Fruit fly (Drosophila melanogaster) whole organism, embryonic: ENCODE results near the gene Tsr1.

Source experiments
- BEAF-32 ChIP-seq: fragments of 200-800 bp; sonication (Bioruptor generic); optimal IDR thresholded peaks from 3 replicates; lab custom pipeline; 2017; ENCODE audit warnings: missing biosample characterization, missing genetic modification characterization, mild to moderate bottlenecking, moderate library complexity, missing genetic modification reagents
- Bdp1 ChIP-seq: fragments of 200-800 bp; sonication (Bioruptor generic); optimal IDR thresholded peaks from 3 replicates; lab custom pipeline; 2016; ENCODE audit warnings: missing biosample characterization, missing genetic modification characterization
- CG10321 ChIP-seq: fragments of 200-800 bp; sonication (Bioruptor generic); IDR thresholded peaks from 2 replicates; pipeline ENCODE4 v1.3.6; 2022; ENCODE audit warnings: missing biosample characterization, missing genetic modification characterization
- CG11093 ChIP-seq: fragments of 200-800 bp; sonication (Bioruptor generic); IDR thresholded peaks from 3 replicates; pipeline ENCODE4 v1.3.6; 2022; ENCODE audit warnings: missing biosample characterization, missing genetic modification characterization
- CG11247 ChIP-seq: fragments of 200-800 bp; sonication (Bioruptor generic); IDR thresholded peaks from 2 replicates; pipeline ENCODE4 v1.3.6; 2022; ENCODE audit warnings: missing biosample characterization, missing genetic modification characterization
- CG13123 ChIP-seq: fragments of 200-800 bp; sonication (Bioruptor generic); optimal IDR thresholded peaks from 2 replicates; lab custom pipeline; 2016; ENCODE audit warnings: missing biosample characterization, missing genetic modification characterization
- CG13287 ChIP-seq: fragments of 200-800 bp; sonication (Bioruptor generic); IDR thresholded peaks from 2 replicates; pipeline ENCODE4 v1.3.6; 2022; ENCODE audit warnings: missing biosample characterization, missing genetic modification characterization; ENCODE audit not compliant: partially characterized antibody
- CG14667 ChIP-seq: fragments of 200-800 bp; sonication (Bioruptor generic); IDR thresholded peaks from 2 replicates; pipeline ENCODE4 v1.3.6; 2022; ENCODE audit warnings: missing biosample characterization, missing genetic modification characterization
- CG30403 ChIP-seq: fragments of 200-800 bp; sonication (Bioruptor generic); optimal IDR thresholded peaks from 3 replicates; lab custom pipeline; 2016; ENCODE audit warnings: missing biosample characterization, missing genetic modification characterization
- CG3838 ChIP-seq: fragments of 200-800 bp; sonication (Bioruptor generic); optimal IDR thresholded peaks from 3 replicates; lab custom pipeline; 2016; ENCODE audit warnings: missing biosample characterization, missing genetic modification characterization
- CG6175 ChIP-seq: fragments of 200-800 bp; sonication (Bioruptor generic); IDR thresholded peaks from 3 replicates; pipeline ENCODE4 v1.3.6; 2022; ENCODE audit warnings: missing biosample characterization, missing genetic modification characterization
- CG6254 ChIP-seq: fragments of 200-800 bp; sonication (Bioruptor generic); optimal IDR thresholded peaks from 3 replicates; lab custom pipeline; 2017; ENCODE audit warnings: mild to moderate bottlenecking, missing biosample characterization, missing genetic modification reagents, missing genetic modification characterization
- CG6689 ChIP-seq: fragments of 200-800 bp; sonication (Bioruptor generic); IDR thresholded peaks from 2 replicates; pipeline ENCODE4 v1.3.6; 2022; ENCODE audit warnings: missing biosample characterization, missing genetic modification characterization
- CG6813 ChIP-seq: fragments of 200-800 bp; sonication (Bioruptor generic); optimal IDR thresholded peaks from 2 replicates; lab custom pipeline; 2017; ENCODE audit warnings: missing biosample characterization, missing genetic modification characterization, mild to moderate bottlenecking, moderate library complexity, missing genetic modification reagents
- CG7271 ChIP-seq: fragments of 200-800 bp; sonication (Bioruptor generic); optimal IDR thresholded peaks from 2 replicates; lab custom pipeline; 2018; ENCODE audit warnings: missing biosample characterization, mild to moderate bottlenecking, missing genetic modification characterization, moderate library complexity
- CG7745 ChIP-seq: fragments of 200-800 bp; sonication (Bioruptor generic); optimal IDR thresholded peaks from 2 replicates; lab custom pipeline; 2018; ENCODE audit warnings: missing biosample characterization, mild to moderate bottlenecking, missing genetic modification characterization, moderate library complexity
- CG8478 ChIP-seq: fragments of >200 bp; optimal IDR thresholded peaks from 2 replicates; lab custom pipeline; 2018
- CG9727 ChIP-seq: fragments of 200-800 bp; sonication (Bioruptor generic); optimal IDR thresholded peaks from 3 replicates; lab custom pipeline; 2017; ENCODE audit warnings: missing biosample characterization, mild to moderate bottlenecking, missing genetic modification characterization
- CTCF ChIP-seq: fragments of 200-800 bp; sonication (Bioruptor generic); optimal IDR thresholded peaks from 2 replicates; lab custom pipeline; 2017; ENCODE audit warnings: missing biosample characterization, mild to moderate bottlenecking, missing genetic modification characterization, moderate library complexity
- Doc3 ChIP-seq: fragments of 200-800 bp; sonication (Bioruptor generic); IDR thresholded peaks from 3 replicates; pipeline ENCODE4 v1.3.6; 2022; ENCODE audit warnings: missing biosample characterization, missing genetic modification characterization; ENCODE audit not compliant: partially characterized antibody
- E2f2 ChIP-seq: fragments of 200-800 bp; sonication (Bioruptor generic); IDR thresholded peaks from 2 replicates; pipeline ENCODE4 v1.3.6; 2022; ENCODE audit warnings: missing biosample characterization, missing genetic modification characterization
- HHEX ChIP-seq: fragments of 200-800 bp; sonication (Bioruptor generic); optimal IDR thresholded peaks from 3 replicates; lab custom pipeline; 2017; ENCODE audit warnings: missing biosample characterization, mild to moderate bottlenecking, missing genetic modification characterization, missing genetic modification reagents
- Hmr ChIP-seq: fragments of 200-800 bp; sonication (Bioruptor generic); optimal IDR thresholded peaks from 3 replicates; lab custom pipeline; 2017; ENCODE audit warnings: mild to moderate bottlenecking, missing biosample characterization, missing genetic modification reagents, missing genetic modification characterization
- Hmx ChIP-seq: fragments of 200-800 bp; sonication (Bioruptor generic); optimal IDR thresholded peaks from 2 replicates; lab custom pipeline; 2016; ENCODE audit warnings: missing biosample characterization, missing genetic modification characterization
- Jarid2 ChIP-seq: fragments of 200-800 bp; sonication (Bioruptor generic); optimal IDR thresholded peaks from 3 replicates; lab custom pipeline; 2017; ENCODE audit warnings: mild to moderate bottlenecking, missing biosample characterization, missing genetic modification reagents, missing genetic modification characterization
- Mes4 ChIP-seq: fragments of 200-800 bp; sonication (Bioruptor generic); optimal IDR thresholded peaks from 2 replicates; lab custom pipeline; 2016; ENCODE audit warnings: missing biosample characterization, missing genetic modification characterization
- NC2β ChIP-seq: fragments of 200-800 bp; sonication (Bioruptor generic); optimal IDR thresholded peaks from 2 replicates; lab custom pipeline; 2016; ENCODE audit warnings: missing biosample characterization, missing genetic modification characterization
- Ravus ChIP-seq: fragments of 200-800 bp; sonication (Bioruptor generic); IDR thresholded peaks from 2 replicates; pipeline ENCODE4 v1.3.6; 2022; ENCODE audit warnings: missing biosample characterization, missing genetic modification characterization
- YL-1 ChIP-seq: fragments of 200-800 bp; sonication (Bioruptor generic); optimal IDR thresholded peaks from 3 replicates; lab custom pipeline; 2017; ENCODE audit warnings: missing biosample characterization, mild to moderate bottlenecking, missing genetic modification characterization
- aop ChIP-seq: fragments of 200-800 bp; sonication (Bioruptor generic); IDR thresholded peaks from 2 replicates; pipeline ENCODE4 v1.3.6; 2022; ENCODE audit warnings: missing biosample characterization, missing genetic modification characterization
- bigmax ChIP-seq: fragments of 200-800 bp; sonication (Bioruptor generic); optimal IDR thresholded peaks from 2 replicates; lab custom pipeline; 2018; ENCODE audit warnings: missing biosample characterization, mild to moderate bottlenecking, missing genetic modification characterization
- chif ChIP-seq, 2 experiments: fragments of 200-800 bp; sonication (Bioruptor generic); optimal IDR thresholded peaks; 3 replicates each; lab custom pipeline; 2016; ENCODE audit warnings: missing biosample characterization in 2 of 2, missing genetic modification characterization in 2 of 2
- chinmo ChIP-seq: fragments of 200-800 bp; sonication (Bioruptor generic); IDR thresholded peaks from 4 replicates; pipeline ENCODE4 v1.3.6; 2022; ENCODE audit warnings: missing biosample characterization, missing genetic modification characterization; ENCODE audit not compliant: partially characterized antibody
- ci ChIP-seq: fragments of 200-800 bp; sonication (Bioruptor generic); IDR thresholded peaks from 3 replicates; pipeline ENCODE4 v1.3.6; 2022; ENCODE audit warnings: missing biosample characterization, missing genetic modification characterization
- ems ChIP-seq: fragments of 200-800 bp; sonication (Bioruptor generic); optimal IDR thresholded peaks from 3 replicates; lab custom pipeline; 2016; ENCODE audit warnings: missing biosample characterization, missing genetic modification characterization
- en ChIP-seq: fragments of 200-800 bp; sonication (Bioruptor generic); optimal IDR thresholded peaks from 2 replicates; lab custom pipeline; 2016; ENCODE audit warnings: missing biosample characterization, missing genetic modification characterization
- exex ChIP-seq: fragments of 200-800 bp; sonication (Bioruptor generic); optimal IDR thresholded peaks from 4 replicates; lab custom pipeline; 2018; ENCODE audit warnings: missing biosample characterization, mild to moderate bottlenecking, missing genetic modification characterization, moderate library complexity
- fd64A ChIP-seq: fragments of 200-800 bp; sonication (Bioruptor generic); optimal IDR thresholded peaks from 3 replicates; lab custom pipeline; 2018; ENCODE audit warnings: missing biosample characterization, mild to moderate bottlenecking, missing genetic modification characterization
- gsb-n ChIP-seq: fragments of 200-800 bp; sonication (Bioruptor generic); optimal IDR thresholded peaks from 3 replicates; lab custom pipeline; 2018; ENCODE audit warnings: missing biosample characterization, mild to moderate bottlenecking, missing genetic modification characterization
- hbn ChIP-seq: fragments of 200-800 bp; sonication (Bioruptor generic); IDR thresholded peaks from 2 replicates; pipeline ENCODE4 v1.3.6; 2022; ENCODE audit warnings: missing biosample characterization, missing genetic modification characterization; ENCODE audit not compliant: partially characterized antibody
- ken ChIP-seq: fragments of 200-800 bp; sonication (Bioruptor generic); IDR thresholded peaks from 3 replicates; pipeline ENCODE4 v1.3.6; 2022; ENCODE audit warnings: missing biosample characterization, missing genetic modification characterization
- lmd ChIP-seq: fragments of 200-800 bp; sonication (Bioruptor generic); IDR thresholded peaks from 2 replicates; pipeline ENCODE4 v1.3.6; 2022; ENCODE audit warnings: missing biosample characterization, missing genetic modification characterization
- nerfin-2 ChIP-seq: fragments of 200-800 bp; sonication (Bioruptor generic); IDR thresholded peaks from 2 replicates; pipeline ENCODE4 v1.3.6; 2022; ENCODE audit warnings: missing biosample characterization, missing genetic modification characterization; ENCODE audit not compliant: partially characterized antibody
- otp ChIP-seq: fragments of 200-800 bp; sonication (Bioruptor generic); IDR thresholded peaks from 3 replicates; pipeline ENCODE4, ENCODE4 v1.3.6; 2022; ENCODE audit warnings: missing biosample characterization, missing genetic modification characterization
- pnt ChIP-seq: fragments of 200-800 bp; sonication (Bioruptor generic); optimal IDR thresholded peaks from 3 replicates; lab custom pipeline; 2016; ENCODE audit warnings: missing biosample characterization, missing genetic modification characterization
- salm ChIP-seq: fragments of 200-800 bp; sonication (Bioruptor generic); optimal IDR thresholded peaks from 2 replicates; lab custom pipeline; 2018; ENCODE audit warnings: missing biosample characterization, mild to moderate bottlenecking, missing genetic modification characterization
- sim ChIP-seq: fragments of 200-800 bp; sonication (Bioruptor generic); IDR thresholded peaks from 2 replicates; pipeline ENCODE4 v1.3.6; 2022; ENCODE audit warnings: missing biosample characterization, missing genetic modification characterization
- sisA ChIP-seq: fragments of 200-800 bp; sonication (Bioruptor generic); IDR thresholded peaks from 2 replicates; pipeline ENCODE4 v1.3.6; 2022; ENCODE audit warnings: missing biosample characterization, missing genetic modification characterization
- sqz ChIP-seq: fragments of 200-800 bp; sonication (Bioruptor generic); optimal IDR thresholded peaks from 3 replicates; lab custom pipeline; 2018; ENCODE audit warnings: missing biosample characterization, mild to moderate bottlenecking, missing genetic modification characterization
- wdn ChIP-seq: fragments of 200-800 bp; sonication (Bioruptor generic); IDR thresholded peaks from 2 replicates; pipeline ENCODE4 v1.3.6; 2022; ENCODE audit warnings: missing biosample characterization, missing genetic modification characterization
- wek ChIP-seq: fragments of 200-800 bp; sonication (Bioruptor generic); optimal IDR thresholded peaks from 3 replicates; lab custom pipeline; 2018; ENCODE audit warnings: missing biosample characterization, mild to moderate bottlenecking, missing genetic modification characterization, moderate library complexity
- yki ChIP-seq: fragments of >200 bp; optimal IDR thresholded peaks from 3 replicates; lab custom pipeline; 2018

Gene Tsr1

DNA sequence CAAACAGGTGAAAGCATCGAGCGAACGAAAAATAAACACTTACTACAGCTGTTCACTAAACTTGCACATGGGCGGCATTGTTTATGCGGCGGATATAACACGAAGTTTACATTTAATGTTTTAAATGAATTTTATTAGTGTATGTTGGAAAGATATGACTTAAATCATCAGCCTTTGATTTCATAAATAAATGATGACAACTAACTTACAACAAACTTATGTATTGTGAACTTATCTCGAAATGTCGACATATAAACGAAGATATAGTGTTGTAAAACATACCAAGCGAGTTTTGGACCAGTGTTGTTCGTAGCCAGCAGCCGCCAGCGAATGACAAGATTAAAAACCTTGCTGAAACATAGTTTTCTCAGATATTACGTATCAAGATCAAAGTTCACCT lies 30.6 kb upstream of the Tsr1 start, which contains the start of the genes CG11309 and CG7632 (continued):
- TF ChIP-seq Mes4 (GFP tag; lab: Kevin White, UChicago): peak; percentile 98
- TF ChIP-seq nerfin-2: no peak
- peak; percentile 97 for TF ChIP-seq CG11247 (GFP tag; lab: Robert Waterston, UW)
- peak; percentile 100 for TF ChIP-seq CG7271 (tag; lab: Kevin White, UChicago)
- TF ChIP-seq wek (GFP tag; lab: Kevin White, UChicago): peak; percentile 98
- peak; percentile 96 for TF ChIP-seq Jarid2 (GFP tag; lab: Kevin White, UChicago)
- TF ChIP-seq pnt: peak; percentile 97
- TF ChIP-seq HHEX (GFP tag; lab: Kevin White, UChicago): peak; percentile 99
- TF ChIP-seq aop (GFP tag; lab: Robert Waterston, UW): peak; percentile 92
- TF ChIP-seq Hmx: peak; percentile 96
- TF ChIP-seq Doc3 (GFP tag; lab: Robert Waterston, UW): no peak
- TF ChIP-seq CG3838 (GFP tag; lab: Kevin White, UChicago): peak; percentile 96
- peak; percentile 92 for TF ChIP-seq sisA (GFP tag; lab: Robert Waterston, UW)
- TF ChIP-seq CG13287: peak; percentile 73
- peak; percentile 99 for TF ChIP-seq en (GFP tag; lab: Kevin White, UChicago)
- TF ChIP-seq chif (GFP tag; optimal IDR thresholded peaks at IDR 0.05; lab: Kevin White, UChicago): peak; percentile 98 to 99
- TF ChIP-seq Bdp1: peak; percentile 94
- peak; percentile 100 for TF ChIP-seq salm
- peak; percentile 99 for TF ChIP-seq gsb-n (tag; lab: Kevin White, UChicago)
- TF ChIP-seq Ravus (GFP tag; lab: Robert Waterston, UW): peak; percentile 90
- TF ChIP-seq E2f2: peak; percentile 87
- TF ChIP-seq CG6254 (GFP tag; lab: Kevin White, UChicago): peak; percentile 98
- peak; percentile 81 for TF ChIP-seq CG10321 (GFP tag; lab: Robert Waterston, UW)
- peak; percentile 100 for TF ChIP-seq Hmr (GFP tag; lab: Kevin White, UChicago)
- peak; percentile 89 for TF ChIP-seq CG14667 (GFP tag; lab: Robert Waterston, UW)
- TF ChIP-seq CG7745 (tag; lab: Kevin White, UChicago): peak; percentile 97
- TF ChIP-seq CTCF (GFP tag; lab: Kevin White, UChicago): peak; percentile 81
- TF ChIP-seq NC2β (GFP tag; lab: Kevin White, UChicago): peak; percentile 99
- TF ChIP-seq BEAF-32 (GFP tag; lab: Kevin White, UChicago): peak; percentile 41
- TF ChIP-seq wdn (GFP tag; lab: Robert Waterston, UW): peak; percentile 97
- TF ChIP-seq sqz (GFP tag; lab: Kevin White, UChicago): peak; percentile 99
- no peak for TF ChIP-seq CG8478 (lab: Kevin White, UChicago)
- TF ChIP-seq fd64A: peak; percentile 99
- peak; percentile 96 for TF ChIP-seq lmd (GFP tag; lab: Robert Waterston, UW)
- TF ChIP-seq hbn: peak; percentile 36; the same call in 1 of the 2 replicates
- TF ChIP-seq CG30403 (GFP tag; lab: Kevin White, UChicago): peak; percentile 99
- peak; percentile 100 for TF ChIP-seq ci (GFP tag; lab: Robert Waterston, UW)
- TF ChIP-seq sim (GFP tag; lab: Robert Waterston, UW): peak; percentile 98
- peak; percentile 97 for TF ChIP-seq CG13123 (GFP tag; lab: Kevin White, UChicago)
- TF ChIP-seq ken: peak; percentile 97
- peak; percentile 99 for TF ChIP-seq CG6813 (GFP tag; lab: Kevin White, UChicago)
- peak; percentile 93 for TF ChIP-seq CG6175
- TF ChIP-seq ems: peak; percentile 99
- peak; percentile 98 for TF ChIP-seq otp
- TF ChIP-seq CG6689 (GFP tag; lab: Robert Waterston, UW): peak; percentile 98
- peak; percentile 87 for TF ChIP-seq bigmax
- TF ChIP-seq chinmo: no peak
- peak; percentile 100 for TF ChIP-seq CG9727 (GFP tag; lab: Kevin White, UChicago)
- TF ChIP-seq exex (tag; lab: Kevin White, UChicago): peak; percentile 98
- TF ChIP-seq CG11093 (GFP tag; lab: Robert Waterston, UW): peak; percentile 91
- TF ChIP-seq yki (lab: Kevin White, UChicago): peak; percentile 57
- TF ChIP-seq YL-1 (GFP tag; lab: Kevin White, UChicago): peak; percentile 99
